Fruit fly (Drosophila melanogaster) S2 (cell line): Measurements from ENCODE around the gene Clc.

Experiments
- CG8478 ChIP-seq: fragments of >200 bp; optimal IDR thresholded peaks from 2 replicates; lab custom pipeline; 2018
- CTCF ChIP-seq, 2 experiments: fragments of >200 bp; optimal IDR thresholded peaks; 2 replicates each; lab custom pipeline; 2018

- TF ChIP-seq CTCF (optimal IDR thresholded peaks at IDR 0.05; lab: Kevin White, UChicago) (no peak), CG8478 (lab: Kevin White, UChicago) (no peak)
Measured at dm6 chr3L:20199569-20200247, 41.1 kb upstream of the Clc start, which contains the start of gene CG42833.
